Fruit fly (Drosophila melanogaster) whole organism, prepupa: ENCODE data around the gene RpS28a.

Experiments used
- CG10669 ChIP-seq: fragments of 200-800 bp; sonication (Bioruptor generic); optimal IDR thresholded peaks from 3 replicates; lab custom pipeline; 2018; ENCODE audit warnings: missing biosample characterization, mild to moderate bottlenecking, missing genetic modification characterization, moderate library complexity
- CG11294 ChIP-seq: fragments of 200-800 bp; sonication (Bioruptor generic); IDR thresholded peaks from 2 replicates; pipeline ENCODE4 v1.3.6; 2022; ENCODE audit warnings: missing biosample characterization, missing genetic modification characterization
- CG11762 ChIP-seq: fragments of 200-800 bp; sonication (Bioruptor generic); optimal IDR thresholded peaks from 3 replicates; lab custom pipeline; 2016; ENCODE audit warnings: missing biosample characterization, missing genetic modification characterization; ENCODE audit not compliant: insufficient read depth
- CG11902 ChIP-seq: fragments of 200-800 bp; sonication (Bioruptor generic); optimal IDR thresholded peaks from 3 replicates; lab custom pipeline; 2016; ENCODE audit warnings: missing biosample characterization, missing genetic modification characterization
- CG6163 ChIP-seq: fragments of 200-800 bp; sonication (Bioruptor generic); IDR thresholded peaks from 3 replicates; pipeline ENCODE4 v1.3.6; 2022; ENCODE audit warnings: missing biosample characterization, missing genetic modification characterization
- CG8319 ChIP-seq: fragments of 200-800 bp; sonication (Bioruptor generic); optimal IDR thresholded peaks from 3 replicates; lab custom pipeline; 2016; ENCODE audit warnings: missing biosample characterization, missing genetic modification characterization
- Sox15 ChIP-seq: fragments of 200-800 bp; sonication (Bioruptor generic); optimal IDR thresholded peaks from 3 replicates; lab custom pipeline; 2016; ENCODE audit warnings: missing biosample characterization, missing genetic modification characterization
- acj6 ChIP-seq: fragments of 200-800 bp; sonication (Bioruptor generic); optimal IDR thresholded peaks from 3 replicates; lab custom pipeline; 2016; ENCODE audit warnings: missing biosample characterization, missing genetic modification characterization
- dsx ChIP-seq: fragments of 200-800 bp; optimal IDR thresholded peaks from 3 replicates; lab custom pipeline; 2019; ENCODE audit warnings: missing biosample characterization, mild to moderate bottlenecking, missing genetic modification characterization, moderate library complexity; ENCODE audit not compliant: poor library complexity, severe bottlenecking
- esn ChIP-seq: fragments of 200-800 bp; sonication (Bioruptor generic); optimal IDR thresholded peaks from 2 replicates; lab custom pipeline; 2016; ENCODE audit warnings: missing biosample characterization, mild to moderate bottlenecking, missing genetic modification characterization, moderate library complexity
- fd85E ChIP-seq: fragments of 200-800 bp; sonication (Bioruptor generic); optimal IDR thresholded peaks from 3 replicates; lab custom pipeline; 2016; ENCODE audit warnings: missing biosample characterization, missing genetic modification characterization
- salr ChIP-seq, 2 experiments: fragments of 200-800 bp; sonication (Bioruptor generic); optimal IDR thresholded peaks; 3 replicates each; lab custom pipeline; 2016 to 2018; ENCODE audit warnings: missing biosample characterization in 2 of 2, missing genetic modification characterization in 2 of 2, mild to moderate bottlenecking in 1 of 2
- svp ChIP-seq: fragments of 200-800 bp; sonication (Bioruptor generic); peaks from one replicate; lab custom pipeline; 2016; ENCODE audit warnings: missing biosample characterization, missing genetic modification characterization
- topi ChIP-seq: fragments of 200-800 bp; sonication (Bioruptor generic); optimal IDR thresholded peaks from 3 replicates; lab custom pipeline; 2016; ENCODE audit warnings: missing biosample characterization, missing genetic modification characterization

- TF ChIP-seq topi = no peak
- no peak for TF ChIP-seq esn (GFP tag; lab: Kevin White, UChicago)
- no peak for TF ChIP-seq salr (GFP tag; optimal IDR thresholded peaks at IDR 0.05; lab: Kevin White, UChicago)
- TF ChIP-seq CG6163 (GFP tag; lab: Robert Waterston, UW) = no peak
- TF ChIP-seq dsx (GFP tag; lab: Kevin White, UChicago) = no peak
- TF ChIP-seq CG11902 (GFP tag; lab: Kevin White, UChicago) = no peak
- no peak for TF ChIP-seq CG8319 (GFP tag; lab: Kevin White, UChicago)
- TF ChIP-seq CG11294 (GFP tag; lab: Robert Waterston, UW) = no peak
- no peak for TF ChIP-seq CG10669 (GFP tag; lab: Kevin White, UChicago)
- no peak for TF ChIP-seq Sox15 (GFP tag; lab: Kevin White, UChicago)
- TF ChIP-seq CG11762 (GFP tag; lab: Kevin White, UChicago) = no peak
- TF ChIP-seq acj6 = no peak
- no peak for TF ChIP-seq fd85E (GFP tag; lab: Kevin White, UChicago)
- no peak for TF ChIP-seq svp (GFP tag; lab: Kevin White, UChicago)
These were observed 22.2 kb downstream of the RpS28a start, which contains the start of gene Tace for dm6 chr3R:30000286-30000685.
